Fruit fly (Drosophila melanogaster): ENCODE measurements around the gene tal-2A.

The tal-2A gene

dm6 chr3R:13807906-13808305, 5.0 kb upstream of the tal-2A start (continued):
- peak; percentile 51 for TF ChIP-seq acj6 (GFP tag; optimal IDR thresholded peaks at IDR 0.05)
- no peak for TF ChIP-seq CG11294 (GFP tag; IDR thresholded peaks at IDR 0.05)
- no peak for TF ChIP-seq fkh (GFP tag; optimal IDR thresholded peaks at IDR 0.05)
- peak; percentile 68 for TF ChIP-seq net (GFP tag; optimal IDR thresholded peaks at IDR 0.05)
- TF ChIP-seq achi (GFP tag; optimal IDR thresholded peaks at IDR 0.05): peak; percentile 70
- TF ChIP-seq CG34406 (GFP tag; optimal IDR thresholded peaks at IDR 0.05): peak; percentile 50
- TF ChIP-seq CG9139 (GFP tag; optimal IDR thresholded peaks at IDR 0.05): no peak
- no peak for TF ChIP-seq CG6163 (GFP tag; IDR thresholded peaks at IDR 0.05)
- peak; percentile 37 for TF ChIP-seq CG31627 (GFP tag; optimal IDR thresholded peaks at IDR 0.05)
- peak; percentile 47 for TF ChIP-seq CG6808 (GFP tag; optimal IDR thresholded peaks at IDR 0.05)
- TF ChIP-seq CG10631 (GFP tag; optimal IDR thresholded peaks at IDR 0.05): peak; percentile 74
- TF ChIP-seq dsx (GFP tag; optimal IDR thresholded peaks at IDR 0.05; ENCODE audit: poor library complexity, severe bottlenecking): peak; percentile 18
- TF ChIP-seq salr (GFP tag; optimal IDR thresholded peaks at IDR 0.05): peak in 1 of 2 experiments; percentile 85
- TF ChIP-seq Met (GFP tag; optimal IDR thresholded peaks at IDR 0.05): peak; percentile 46
- peak; percentile 90 for TF ChIP-seq CG32006 (GFP tag; optimal IDR thresholded peaks at IDR 0.05)
- TF ChIP-seq Eip93F (GFP tag; optimal IDR thresholded peaks at IDR 0.05): no peak
- TF ChIP-seq Hr4 (GFP tag; optimal IDR thresholded peaks at IDR 0.05): peak; percentile 86
- TF ChIP-seq CG15336 (GFP tag; IDR thresholded peaks at IDR 0.05): peak; percentile 49; the same call in 1 of the 2 replicates
- TF ChIP-seq Ets96B (tag; optimal IDR thresholded peaks at IDR 0.05): peak; percentile 41
- TF ChIP-seq Blimp-1 (GFP tag; optimal IDR thresholded peaks at IDR 0.05): no peak
- peak; percentile 43 for TF ChIP-seq CG3032 (tag; optimal IDR thresholded peaks at IDR 0.05)
- TF ChIP-seq fd59A (GFP tag; optimal IDR thresholded peaks at IDR 0.05): peak; percentile 53
- peak in 1 of 2 experiments; percentile 44 for TF ChIP-seq ss (GFP tag; optimal IDR thresholded peaks at IDR 0.05)
- TF ChIP-seq CG11762 (GFP tag; optimal IDR thresholded peaks at IDR 0.05; ENCODE audit: insufficient read depth): peak; percentile 8
- peak; percentile 66 for TF ChIP-seq Sox14 (GFP tag; optimal IDR thresholded peaks at IDR 0.05)
- peak; percentile 34 for TF ChIP-seq CG8632 (GFP tag; optimal IDR thresholded peaks at IDR 0.05)
- no peak for TF ChIP-seq vri (GFP tag; optimal IDR thresholded peaks at IDR 0.05)
- TF ChIP-seq CG11902 (GFP tag; optimal IDR thresholded peaks at IDR 0.05): no peak
- no peak for TF ChIP-seq CG8119 (GFP tag; IDR thresholded peaks at IDR 0.05)
- no peak for TF ChIP-seq CG16779 (tag; optimal IDR thresholded peaks at IDR 0.05)
- TF ChIP-seq Sox15 (GFP tag; optimal IDR thresholded peaks at IDR 0.05): peak; percentile 37
- peak; percentile 44; the same call in 1 of the 2 replicates for TF ChIP-seq Gug (GFP tag; IDR thresholded peaks at IDR 0.05)
- peak; percentile 63 for TF ChIP-seq OdsH (GFP tag; optimal IDR thresholded peaks at IDR 0.05)
- peak; percentile 65 for TF ChIP-seq dac (GFP tag; optimal IDR thresholded peaks at IDR 0.05)
- peak; percentile 83 for TF ChIP-seq CG4318 (GFP tag; optimal IDR thresholded peaks at IDR 0.05)
- peak; percentile 62 for TF ChIP-seq esn (GFP tag; optimal IDR thresholded peaks at IDR 0.05)

dm6 chr3R:13809261-13809660, 3.6 kb upstream of the tal-2A start:
- TF ChIP-seq CG9139 (GFP tag; optimal IDR thresholded peaks at IDR 0.05) (no peak), fd85E (GFP tag; optimal IDR thresholded peaks at IDR 0.05) (no peak), CG6163 (GFP tag; IDR thresholded peaks at IDR 0.05) (no peak), CG8319 (GFP tag; optimal IDR thresholded peaks at IDR 0.05) (no peak), dsx (GFP tag; optimal IDR thresholded peaks at IDR 0.05; ENCODE audit: poor library complexity, severe bottlenecking) (no peak), CG16779 (tag; optimal IDR thresholded peaks at IDR 0.05) (no peak), CG3919 (GFP tag; optimal IDR thresholded peaks at IDR 0.05) (no peak), acj6 (GFP tag; optimal IDR thresholded peaks at IDR 0.05) (no peak), CG6808 (GFP tag; optimal IDR thresholded peaks at IDR 0.05) (no peak), lz (GFP tag; optimal IDR thresholded peaks at IDR 0.05) (no peak), CG4318 (GFP tag; optimal IDR thresholded peaks at IDR 0.05) (no peak), OdsH (GFP tag; optimal IDR thresholded peaks at IDR 0.05) (no peak), esn (GFP tag; optimal IDR thresholded peaks at IDR 0.05) (no peak)
